Fruit fly (Drosophila melanogaster): ENCODE measurements around the gene CG13615.

Gene CG13615

dm6 chr3R:24348420-24349190, 41.7 kb upstream of the CG13615 start, which contains the start of the genes CG5746 and CG6454 (continued):
- TF ChIP-seq Aef1 (GFP tag; IDR thresholded peaks at IDR 0.05) = peak; percentile 50; the same call in 2 of the 3 replicates
- TF ChIP-seq PHDP (tag; optimal IDR thresholded peaks at IDR 0.05) = no peak
- peak; percentile 68 for TF ChIP-seq Xbp1 (GFP tag; optimal IDR thresholded peaks at IDR 0.05)
- TF ChIP-seq CG10321 (GFP tag; IDR thresholded peaks at IDR 0.05) = no peak
- TF ChIP-seq CG9437 (GFP tag; optimal IDR thresholded peaks at IDR 0.05) = peak; percentile 70
- no peak for TF ChIP-seq CG11504 (tag; optimal IDR thresholded peaks at IDR 0.05)
- TF ChIP-seq lab (GFP tag; optimal IDR thresholded peaks at IDR 0.05) = no peak
- no peak for TF ChIP-seq CG10274 (GFP tag; optimal IDR thresholded peaks at IDR 0.05)
- TF ChIP-seq CG7357 (GFP tag; IDR thresholded peaks at IDR 0.05) = no peak
- 0 out of 2 replicates have a peak, but pooled peaks have one; percentile 43 for TF ChIP-seq H2.0 (GFP tag; IDR thresholded peaks at IDR 0.05)
- TF ChIP-seq stwl (tag; optimal IDR thresholded peaks at IDR 0.05) = peak; percentile 48
- no peak for TF ChIP-seq CG14050 (GFP tag; IDR thresholded peaks at IDR 0.05)
- peak; percentile 12 for TF ChIP-seq Usf (GFP tag; optimal IDR thresholded peaks at IDR 0.05)
- peak; percentile 48 for TF ChIP-seq pzg (GFP tag; optimal IDR thresholded peaks at IDR 0.05)
- peak in 1 of 3 experiments; percentile 62 for TF ChIP-seq lola (GFP tag; optimal IDR thresholded peaks at IDR 0.05)
- no peak for TF ChIP-seq D19B (GFP tag; optimal IDR thresholded peaks at IDR 0.05)
- TF ChIP-seq sr (GFP tag; IDR thresholded peaks at IDR 0.05) = no peak
- TF ChIP-seq pnt (GFP tag; optimal IDR thresholded peaks at IDR 0.05) = peak; percentile 14
- TF ChIP-seq CG15696 (tag; optimal IDR thresholded peaks at IDR 0.05) = peak; percentile 45
- TF ChIP-seq chn (GFP tag; optimal IDR thresholded peaks at IDR 0.05) = peak; percentile 65
- no peak for TF ChIP-seq prd (optimal IDR thresholded peaks at IDR 0.05)
- peak; percentile 69 for TF ChIP-seq prd (GFP tag; IDR thresholded peaks at IDR 0.05)
- no peak for TF ChIP-seq Adf1 (GFP tag; IDR thresholded peaks at IDR 0.05)
- peak; percentile 51 for TF ChIP-seq CG1602 (GFP tag; optimal IDR thresholded peaks at IDR 0.05)
- no peak for TF ChIP-seq CG4854 (GFP tag; optimal IDR thresholded peaks at IDR 0.05)
- no peak for TF ChIP-seq en (GFP tag; optimal IDR thresholded peaks at IDR 0.05)
- peak; percentile 55 for TF ChIP-seq CG4820 (GFP tag; optimal IDR thresholded peaks at IDR 0.05)
- TF ChIP-seq CG7556 (GFP tag; optimal IDR thresholded peaks at IDR 0.05) = no peak
- TF ChIP-seq sug (tag; optimal IDR thresholded peaks at IDR 0.05) = no peak
- no peak for TF ChIP-seq BtbVII (GFP tag; optimal IDR thresholded peaks at IDR 0.05)
- TF ChIP-seq ssp (GFP tag; IDR thresholded peaks at IDR 0.05) = no peak
- TF ChIP-seq tio (GFP tag; optimal IDR thresholded peaks at IDR 0.05) = no peak
- no peak for TF ChIP-seq esg (GFP tag; conservative IDR thresholded peaks at IDR 0.05)
- no peak for TF ChIP-seq Ravus (GFP tag; IDR thresholded peaks at IDR 0.05)
- TF ChIP-seq ERR (GFP tag; optimal IDR thresholded peaks at IDR 0.05) = no peak
- TF ChIP-seq CG33557 (GFP tag; optimal IDR thresholded peaks at IDR 0.05) = peak; percentile 44
- TF ChIP-seq CG7928 (GFP tag; optimal IDR thresholded peaks at IDR 0.05) = no peak
- TF ChIP-seq odd (GFP tag; optimal IDR thresholded peaks at IDR 0.05) = no peak
- TF ChIP-seq row (GFP tag; IDR thresholded peaks at IDR 0.05) = peak; percentile 76
- no peak for TF ChIP-seq eve (GFP tag; optimal IDR thresholded peaks at IDR 0.05)
- TF ChIP-seq CG12659 (GFP tag; optimal IDR thresholded peaks at IDR 0.05) = peak; percentile 83
- no peak for TF ChIP-seq CG8281 (tag; optimal IDR thresholded peaks at IDR 0.05)
- TF ChIP-seq chif (GFP tag; optimal IDR thresholded peaks at IDR 0.05) = peak in 1 of 2 experiments; percentile 47
- no peak for TF ChIP-seq chinmo (GFP tag; IDR thresholded peaks at IDR 0.05; ENCODE audit: partially characterized antibody)
- TF ChIP-seq HLH4C (GFP tag; IDR thresholded peaks at IDR 0.05; ENCODE audit: partially characterized antibody) = no peak
- TF ChIP-seq hb (GFP tag; IDR thresholded peaks at IDR 0.05; ENCODE audit: partially characterized antibody) = no peak
- peak; percentile 51 for TF ChIP-seq Atf-2 (GFP tag; optimal IDR thresholded peaks at IDR 0.05)
- no peak for TF ChIP-seq fd102C (GFP tag; optimal IDR thresholded peaks at IDR 0.05)
- no peak for TF ChIP-seq scrt (GFP tag; optimal IDR thresholded peaks at IDR 0.05)
